Worm (Caenorhabditis elegans) whole organism, L4 larva: Measurements from ENCODE around the gene clec-245.
A peak's percentile ranks its signal among the peaks of the same experiment; 100 is the strongest.
"Not testable (repeated sequence)": the region's sequence is repeated elsewhere in the genome, so short reads cannot be mapped to it uniquely, and the experiment has no call there.

Experiments
- F26F4.8 ChIP-seq: fragments of 200-800 bp; sonication (Bioruptor generic); conservative IDR thresholded peaks from 2 replicates; pipeline ENCODE4 v1.3.6; 2022; ENCODE audit warnings: missing genetic modification characterization, missing compliant biosample characterization
- F37D6.2 ChIP-seq: sonication (generic microtip); optimal IDR thresholded peaks from 2 replicates; lab custom pipeline; 2016; ENCODE audit warnings: mild to moderate bottlenecking, missing genetic modification characterization, missing compliant biosample characterization
- F44E2.7 ChIP-seq: fragments of 200-800 bp; sonication (Bioruptor generic); IDR thresholded peaks from 2 replicates; pipeline ENCODE4 v2.1.2; 2022; ENCODE audit warnings: missing genetic modification characterization, missing compliant biosample characterization
- F49E8.2 ChIP-seq: sonication (generic microtip); optimal IDR thresholded peaks from 2 replicates; lab custom pipeline; 2016; ENCODE audit warnings: missing compliant biosample characterization, mild to moderate bottlenecking, missing genetic modification characterization, borderline replicate concordance
- T20F7.1 ChIP-seq: fragments of 200-800 bp; sonication (Bioruptor generic); optimal IDR thresholded peaks from 2 replicates; lab custom pipeline; 2018; ENCODE audit warnings: mild to moderate bottlenecking, missing genetic modification characterization, missing compliant biosample characterization
- T26A8.4 ChIP-seq: fragments of 200-800 bp; sonication (Bioruptor generic); IDR thresholded peaks from 2 replicates; pipeline ENCODE4 v1.3.6; 2022; ENCODE audit warnings: missing genetic modification characterization, missing compliant biosample characterization
- aha-1 ChIP-seq: fragments of 150-350 bp; peaks from one replicate; lab custom pipeline; 2014; ENCODE audit warnings: missing biosample characterization, missing genetic modification characterization
- aly-2 ChIP-seq: sonication (generic microtip); optimal IDR thresholded peaks from 2 replicates; lab custom pipeline; 2018; ENCODE audit warnings: missing biosample characterization, missing genetic modification characterization
- ama-1 ChIP-seq: fragments of 150-350 bp; optimal IDR thresholded peaks from 2 replicates; lab custom pipeline; 2014; ENCODE audit warnings: inconsistent platforms, mixed read lengths
- arid-1 ChIP-seq: fragments of 200-800 bp; sonication (Bioruptor generic); conservative IDR thresholded peaks from 2 replicates; pipeline ENCODE4 v1.3.6; 2022; ENCODE audit warnings: missing genetic modification reagents, missing genetic modification characterization, missing compliant biosample characterization
- ceh-28 ChIP-seq: fragments of 150-350 bp; optimal IDR thresholded peaks from 2 replicates; lab custom pipeline; 2014; ENCODE audit warnings: missing biosample characterization, missing genetic modification reagents, missing genetic modification characterization
- daf-16 ChIP-seq, 3 experiments: sonication (generic microtip); optimal IDR thresholded peaks; 2 replicates each; lab custom pipeline; 2016 to 2017; ENCODE audit warnings: missing genetic modification characterization in 3 of 3, missing genetic modification reagents in 3 of 3, mild to moderate bottlenecking in 2 of 3, missing compliant biosample characterization in 2 of 3, missing biosample characterization in 1 of 3, moderate library complexity in 1 of 3
- dmd-9 ChIP-seq: fragments of 200-800 bp; sonication (Bioruptor generic); IDR thresholded peaks from 2 replicates; pipeline ENCODE4 v1.3.6; 2022; ENCODE audit warnings: missing genetic modification reagents, missing genetic modification characterization, missing compliant biosample characterization
- duxl-1 ChIP-seq: sonication (generic microtip); optimal IDR thresholded peaks from 2 replicates; lab custom pipeline; 2016; ENCODE audit warnings: mild to moderate bottlenecking, missing genetic modification characterization, moderate library complexity, missing compliant biosample characterization; ENCODE audit not compliant: poor library complexity
- hif-1 ChIP-seq, 2 experiments: sonication (generic microtip); optimal IDR thresholded peaks; 2 replicates each; lab custom pipeline; 2016 to 2017; ENCODE audit warnings: missing compliant biosample characterization in 2 of 2, missing genetic modification characterization in 2 of 2, missing genetic modification reagents in 2 of 2, missing genotype in 2 of 2, mild to moderate bottlenecking in 1 of 2
- lim-7 ChIP-seq: fragments of 200-800 bp; sonication (Bioruptor generic); IDR thresholded peaks from 2 replicates; pipeline ENCODE4 v1.3.6; 2022; ENCODE audit warnings: missing genetic modification characterization, missing compliant biosample characterization
- lin-13 ChIP-seq: fragments of 150-350 bp; optimal IDR thresholded peaks from 2 replicates; lab custom pipeline; 2014; ENCODE audit warnings: missing biosample characterization, missing genetic modification reagents, missing genetic modification characterization
- lsy-2 ChIP-seq, 2 experiments: fragments of 150-350 bp in 1 of 2; sonication (generic microtip) in 1 of 2; optimal IDR thresholded peaks; 2 replicates each; lab custom pipeline; 2014 to 2017; ENCODE audit warnings: missing biosample characterization in 2 of 2, missing genetic modification characterization in 2 of 2
- madf-9 ChIP-seq: fragments of 200-800 bp; sonication (Bioruptor generic); conservative IDR thresholded peaks from 2 replicates; pipeline ENCODE4 v1.3.6; 2022; ENCODE audit warnings: missing genetic modification reagents, missing genetic modification characterization, missing compliant biosample characterization
- mdt-29 ChIP-seq: fragments of 200-800 bp; sonication (Bioruptor generic); IDR thresholded peaks from 2 replicates; pipeline ENCODE4 v1.3.6; 2022; ENCODE audit warnings: missing genetic modification reagents, missing genetic modification characterization, missing compliant biosample characterization
- mxl-3 ChIP-seq: fragments of 200-800 bp; sonication (Bioruptor generic); optimal IDR thresholded peaks from 2 replicates; lab custom pipeline; 2018; ENCODE audit warnings: mild to moderate bottlenecking, missing genetic modification characterization, missing compliant biosample characterization
- nhr-10 ChIP-seq: fragments of 150-350 bp; optimal IDR thresholded peaks from 2 replicates; lab custom pipeline; 2014; ENCODE audit warnings: missing biosample characterization, missing genetic modification characterization
- nhr-11 ChIP-seq: fragments of 150-350 bp; optimal IDR thresholded peaks from 2 replicates; lab custom pipeline; 2014; ENCODE audit warnings: missing biosample characterization, missing genetic modification characterization
- nhr-25 ChIP-seq: sonication (generic microtip); optimal IDR thresholded peaks from 2 replicates; lab custom pipeline; 2017; ENCODE audit warnings: missing genetic modification characterization, mild to moderate bottlenecking, missing compliant biosample characterization, antibody characterized with exemption, moderate library complexity, borderline replicate concordance; ENCODE audit not compliant: insufficient read depth
- nhr-28 ChIP-seq: fragments of 150-350 bp; optimal IDR thresholded peaks from 2 replicates; lab custom pipeline; 2014; ENCODE audit warnings: missing biosample characterization, missing genetic modification characterization
- nhr-42 ChIP-seq: fragments of 200-800 bp; sonication (Bioruptor generic); IDR thresholded peaks from 2 replicates; pipeline ENCODE4 v1.3.6; 2022; ENCODE audit warnings: missing genetic modification characterization, missing compliant biosample characterization
- pha-4 ChIP-seq, 2 experiments: fragments of 150-350 bp in 1 of 2; fragments of 200-800 bp in 1 of 2; sonication (Bioruptor generic) in 1 of 2; IDR thresholded peaks in 1 of 2; optimal IDR thresholded peaks in 1 of 2; 2 replicates each; pipeline versions ENCODE4 v1.3.6 to Lab custom; 2014 to 2022; ENCODE audit warnings: missing genetic modification characterization in 2 of 2, missing genetic modification reagents in 2 of 2, missing biosample characterization in 1 of 2, missing compliant biosample characterization in 1 of 2
- pqm-1 ChIP-seq: sonication (generic microtip); optimal IDR thresholded peaks from 2 replicates; lab custom pipeline; 2017; ENCODE audit warnings: missing biosample characterization, missing genetic modification characterization
- saeg-2 ChIP-seq: fragments of 200-800 bp; sonication (Bioruptor generic); IDR thresholded peaks from 2 replicates; pipeline ENCODE4 v1.3.6; 2022; ENCODE audit warnings: missing genetic modification reagents, missing genetic modification characterization, missing compliant biosample characterization
- set-16 ChIP-seq: fragments of 200-800 bp; sonication (Bioruptor generic); IDR thresholded peaks from 2 replicates; pipeline ENCODE4 v1.3.6; 2022; ENCODE audit warnings: missing genetic modification reagents, missing genetic modification characterization, missing compliant biosample characterization
- snpc-1.2 ChIP-seq: fragments of 200-800 bp; sonication (Bioruptor generic); IDR thresholded peaks from 2 replicates; pipeline ENCODE4 v1.3.6; 2022; ENCODE audit warnings: missing genetic modification reagents, missing genetic modification characterization, missing compliant biosample characterization
- spr-1 ChIP-seq: sonication (generic microtip); optimal IDR thresholded peaks from 2 replicates; lab custom pipeline; 2016; ENCODE audit warnings: mild to moderate bottlenecking, missing genetic modification characterization, missing compliant biosample characterization
- spr-3 ChIP-seq: fragments of 200-800 bp; sonication (Bioruptor generic); optimal IDR thresholded peaks from 2 replicates; lab custom pipeline; 2018; ENCODE audit warnings: mild to moderate bottlenecking, missing genetic modification characterization, missing compliant biosample characterization
- vab-7 ChIP-seq: fragments of 200-800 bp; sonication (Bioruptor generic); IDR thresholded peaks from 2 replicates; pipeline ENCODE4 v1.3.6; 2022; ENCODE audit warnings: missing genetic modification reagents, missing genetic modification characterization, missing compliant biosample characterization
- zfp-3 ChIP-seq: fragments of 200-800 bp; sonication (Bioruptor generic); conservative IDR thresholded peaks from 2 replicates; pipeline ENCODE4 v1.3.6; 2022; ENCODE audit warnings: missing genetic modification reagents, missing genetic modification characterization, missing compliant biosample characterization
- ztf-11 ChIP-seq: fragments of 150-350 bp; optimal IDR thresholded peaks from 2 replicates; lab custom pipeline; 2014; ENCODE audit warnings: missing biosample characterization, missing genetic modification characterization

clec-245 gene

ce11 chrV:18216175-18216574 is 27.9 kb upstream of the clec-245 start, which contains the start of gene F16H6.8:
Gene F16H6.8 (minus strand): TSS chrV:18216275.
- TF ChIP-seq F37D6.2 (tag; lab: Kevin White, UChicago); nhr-11 (tag; lab: Kevin White, UChicago); lsy-2 (tag; optimal IDR thresholded peaks at IDR 0.05; lab: Kevin White, UChicago): not testable (repeated sequence)

ce11 chrV:18212848-18213247 is 24.6 kb upstream of the clec-245 start:
- TF ChIP-seq aha-1 (tag; lab: Kevin White, UChicago) = peak; percentile 90
- no peak for TF ChIP-seq ceh-28 (tag; lab: Kevin White, UChicago)
- TF ChIP-seq set-16 (GFP tag; lab: Robert Waterston, UW) = peak; percentile 49; the same call in 1 of the 2 replicates
- TF ChIP-seq, all 104 proteins: peak for 2

- TF ChIP-seq daf-16 (GFP tag; optimal IDR thresholded peaks at IDR 0.05; lab: Kevin White, UChicago) = no peak
- TF ChIP-seq daf-16 (tag; optimal IDR thresholded peaks at IDR 0.05; lab: Kevin White, UChicago) = no peak
- no peak for TF ChIP-seq pqm-1 (tag; lab: Kevin White, UChicago)
- no peak for TF ChIP-seq set-16 (GFP tag; lab: Robert Waterston, UW)
Measured at ce11 chrV:18209071-18209470, 20.8 kb upstream of the clec-245 start, which contains the start of gene F16H6.7. Gene F16H6.7 (minus strand): TSS chrV:18209171.

ce11 chrV:18198421-18198820 is 10.2 kb upstream of the clec-245 start, which contains the start of gene F16H6.4:
Gene F16H6.4 (plus strand): TSS chrV:18198721.
- TF ChIP-seq snpc-1.2 (GFP tag; lab: Robert Waterston, UW) (no peak), pha-4 (GFP tag; IDR thresholded peaks at IDR 0.05; lab: Robert Waterston, UW) (no peak), pha-4 (tag; optimal IDR thresholded peaks at IDR 0.05; lab: Kevin White, UChicago) (no peak), ceh-28 (tag; lab: Kevin White, UChicago) (no peak), spr-3 (GFP tag; lab: Kevin White, UChicago) (no peak), aha-1 (tag; lab: Kevin White, UChicago) (no peak), lim-7 (GFP tag; lab: Robert Waterston, UW) (no peak), zfp-3 (GFP tag; lab: Robert Waterston, UW) (no peak), spr-1 (tag; lab: Kevin White, UChicago) (no peak), dmd-9 (GFP tag; lab: Robert Waterston, UW) (no peak)
- TF ChIP-seq, all 104 proteins: peak for 0

ce11 chrV:18195006-18195405 is 6.8 kb upstream of the clec-245 start, which contains the start of gene F16H6.3:
Gene F16H6.3 (plus strand): TSS chrV:18195306.
- TF ChIP-seq pha-4 (GFP tag; IDR thresholded peaks at IDR 0.05; lab: Robert Waterston, UW) (no peak), pha-4 (tag; optimal IDR thresholded peaks at IDR 0.05; lab: Kevin White, UChicago) (no peak), madf-9 (no peak), ztf-11 (no peak), nhr-25 (no peak), nhr-10 (no peak), nhr-42 (GFP tag; lab: Robert Waterston, UW) (no peak), dmd-9 (GFP tag; lab: Robert Waterston, UW) (no peak), arid-1 (GFP tag; lab: Robert Waterston, UW) (no peak), saeg-2 (GFP tag; lab: Robert Waterston, UW) (no peak), aly-2 (tag; lab: Kevin White, UChicago) (no peak), mdt-29 (GFP tag; lab: Robert Waterston, UW) (no peak), hif-1 (tag; optimal IDR thresholded peaks at IDR 0.05; lab: Kevin White, UChicago) (no peak), duxl-1 (tag; lab: Kevin White, UChicago) (no peak), F49E8.2 (no peak), F26F4.8 (GFP tag; lab: Robert Waterston, UW) (no peak), set-16 (GFP tag; lab: Robert Waterston, UW) (no peak)

- TF ChIP-seq ama-1 (lab: Kevin White, UChicago) (no peak), T20F7.1 (GFP tag; lab: Kevin White, UChicago) (no peak), F44E2.7 (GFP tag; lab: Robert Waterston, UW) (no peak), vab-7 (GFP tag; lab: Robert Waterston, UW) (no peak), lin-13 (GFP tag; lab: Kevin White, UChicago) (no peak), mxl-3 (GFP tag; lab: Kevin White, UChicago) (no peak), pqm-1 (tag; lab: Kevin White, UChicago) (peak; percentile 35), hif-1 (tag; optimal IDR thresholded peaks at IDR 0.05; lab: Kevin White, UChicago) (no peak), T26A8.4 (GFP tag; lab: Robert Waterston, UW) (no peak), nhr-28 (tag; lab: Kevin White, UChicago) (peak; percentile 38)
Measured at ce11 chrV:18191128-18191527, 2.9 kb upstream of the clec-245 start, which contains the start of gene clec-42. Gene clec-42 (plus strand): TSS chrV:18191412.
